Worm (Caenorhabditis elegans): ENCODE results near the gene tba-9.

DNA sequence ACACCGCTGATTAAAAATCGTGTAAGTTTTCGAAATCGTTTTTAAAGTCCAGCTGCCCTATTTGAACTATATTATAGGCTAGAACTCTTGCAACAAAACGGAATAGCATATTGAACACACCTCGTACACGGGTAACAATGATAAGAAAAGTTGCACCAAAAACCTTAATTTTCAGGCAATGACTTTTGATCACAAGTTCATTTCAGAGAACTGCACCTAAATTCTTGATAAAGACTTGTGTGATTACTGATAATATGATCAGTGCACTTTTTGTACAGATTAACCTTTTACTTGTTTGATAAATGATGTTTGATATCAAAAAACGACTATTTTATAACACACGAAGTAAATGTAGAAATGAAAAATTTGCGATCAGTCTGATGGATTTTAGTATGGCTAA is 45.2 kb downstream of the tba-9 start:
- TF ChIP-seq ceh-28 (tag; optimal IDR thresholded peaks at IDR 0.05) (no peak), mdl-1 (tag; optimal IDR thresholded peaks at IDR 0.05) (no peak)
